Worm (Caenorhabditis elegans) whole organism, mixed stage, embryonic: ENCODE results near the gene gba-1.

ENCODE experiments used
- M03D4.4 ChIP-seq: sonication (generic microtip); optimal IDR thresholded peaks from 2 replicates; lab custom pipeline; 2017; ENCODE audit warnings: mild to moderate bottlenecking, missing genetic modification characterization, missing compliant biosample characterization
- ceh-39 ChIP-seq: fragments of 150-350 bp; optimal IDR thresholded peaks from 2 replicates; lab custom pipeline; 2014; ENCODE audit warnings: missing biosample characterization, missing genetic modification characterization
- elt-3 ChIP-seq: fragments of 150-350 bp; optimal IDR thresholded peaks from 2 replicates; lab custom pipeline; 2014; ENCODE audit warnings: missing biosample characterization, missing genetic modification characterization
- lin-13 ChIP-seq: fragments of 150-350 bp; optimal IDR thresholded peaks from 2 replicates; lab custom pipeline; 2014; ENCODE audit warnings: missing biosample characterization, missing genetic modification characterization
- mls-2 ChIP-seq: sonication (generic microtip); optimal IDR thresholded peaks from 2 replicates; lab custom pipeline; 2016; ENCODE audit warnings: mild to moderate bottlenecking, missing genetic modification characterization, moderate library complexity, missing compliant biosample characterization
- pha-4 ChIP-seq: fragments of 150-350 bp; optimal IDR thresholded peaks from 2 replicates; lab custom pipeline; 2018; ENCODE audit warnings: missing biosample characterization, missing genetic modification reagents, missing genetic modification characterization
- unc-62 ChIP-seq: fragments of 150-350 bp; optimal IDR thresholded peaks from 2 replicates; lab custom pipeline; 2014; ENCODE audit warnings: missing biosample characterization, missing genetic modification reagents, missing genetic modification characterization

DNA sequence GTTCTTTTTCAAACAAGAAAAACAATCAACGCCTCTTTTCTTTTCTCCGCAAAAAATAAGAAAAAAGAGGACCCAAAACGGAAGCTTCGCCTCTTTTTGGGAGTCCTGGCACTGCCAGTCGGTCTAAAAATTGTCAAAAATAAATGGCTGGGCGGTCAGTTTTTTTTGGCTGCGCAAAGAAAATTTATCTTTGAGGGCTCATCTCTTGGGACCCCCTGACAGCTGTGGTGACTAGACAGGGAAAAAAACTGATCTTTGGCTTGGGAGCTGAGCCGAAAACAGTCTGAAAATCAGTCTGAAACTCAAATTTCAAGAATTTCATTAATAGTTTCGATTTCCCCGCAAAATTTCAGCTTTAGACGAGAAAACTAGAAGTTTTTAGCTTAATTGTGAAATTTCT is 14.0 kb downstream of the gba-1 start:
- TF ChIP-seq unc-62 (no peak), M03D4.4 (tag; lab: Kevin White, UChicago) (no peak), lin-13 (tag; lab: Kevin White, UChicago) (no peak), pha-4 (tag; lab: Kevin White, UChicago) (no peak), ceh-39 (no peak), elt-3 (tag; lab: Kevin White, UChicago) (no peak), mls-2 (tag; lab: Kevin White, UChicago) (no peak)
